Worm (Caenorhabditis elegans): ENCODE measurements around the gene ZK1098.9.

Gene ZK1098.9

ce11 chrIII:9521410-9522090, 22.7 kb upstream of the ZK1098.9 start, which contains the start of the genes clu-1 and prp-40:
Gene clu-1 (minus strand): TSS chrIII:9521460.
Gene prp-40 (plus strand): TSS chrIII:9522075.
- TF ChIP-seq flt-1 (GFP tag; IDR thresholded peaks at IDR 0.05) = no peak
- TF ChIP-seq hnd-1 (tag; optimal IDR thresholded peaks at IDR 0.05) = no peak
- TF ChIP-seq tbx-11 (GFP tag; IDR thresholded peaks at IDR 0.05) = no peak
- TF ChIP-seq tbx-37 (GFP tag; conservative IDR thresholded peaks at IDR 0.05) = 0 out of 2 replicates have a peak, but pooled peaks have one; percentile 13
- no peak for TF ChIP-seq tra-4 (tag; optimal IDR thresholded peaks at IDR 0.05)
- TF ChIP-seq ceh-36 (tag; optimal IDR thresholded peaks at IDR 0.05) = no peak
- no peak for TF ChIP-seq B0310.2 (tag; optimal IDR thresholded peaks at IDR 0.05)
- no peak for TF ChIP-seq ama-1 (optimal IDR thresholded peaks at IDR 0.05)
- TF ChIP-seq hmbx-1 (tag; optimal IDR thresholded peaks at IDR 0.05) = no peak
- TF ChIP-seq F13C5.2 (tag; optimal IDR thresholded peaks at IDR 0.05) = peak; percentile 36
- no peak for TF ChIP-seq ceh-13 (GFP tag; optimal IDR thresholded peaks at IDR 0.05)
- no peak for TF ChIP-seq sea-1 (GFP tag; conservative IDR thresholded peaks at IDR 0.05)
- peak; percentile 37 for TF ChIP-seq hmg-4 (GFP tag; optimal IDR thresholded peaks at IDR 0.05)
- TF ChIP-seq aly-1 (tag; optimal IDR thresholded peaks at IDR 0.05) = no peak

- peak; percentile 7 for TF ChIP-seq hmg-4 (GFP tag; optimal IDR thresholded peaks at IDR 0.05)
- no peak for TF ChIP-seq tbx-11 (GFP tag; IDR thresholded peaks at IDR 0.05)
These were observed 20.6 kb upstream of the ZK1098.9 start, which contains the start of gene mrps-23 for ce11 chrIII:9523581-9523980. Gene mrps-23 (minus strand): TSS chrIII:9523672.

ce11 chrIII:9525252-9525651, 19.0 kb upstream of the ZK1098.9 start, which contains the start of gene trpp-3:
Gene trpp-3 (plus strand): TSS chrIII:9525552.
- TF ChIP-seq ets-7 (tag; optimal IDR thresholded peaks at IDR 0.05) (no peak), tbx-11 (GFP tag; IDR thresholded peaks at IDR 0.05) (no peak), F13C5.2 (tag; optimal IDR thresholded peaks at IDR 0.05) (no peak), ama-1 (optimal IDR thresholded peaks at IDR 0.05) (no peak), aly-1 (tag; optimal IDR thresholded peaks at IDR 0.05) (no peak), tra-4 (tag; optimal IDR thresholded peaks at IDR 0.05) (no peak), sea-1 (GFP tag; conservative IDR thresholded peaks at IDR 0.05) (no peak), hmg-4 (GFP tag; optimal IDR thresholded peaks at IDR 0.05) (no peak), ceh-13 (GFP tag; optimal IDR thresholded peaks at IDR 0.05) (no peak), pes-1 (GFP tag; IDR thresholded peaks at IDR 0.05) (no peak), flt-1 (GFP tag; IDR thresholded peaks at IDR 0.05) (no peak), ceh-36 (tag; optimal IDR thresholded peaks at IDR 0.05) (no peak)

ce11 chrIII:9526851-9527250, 17.4 kb upstream of the ZK1098.9 start, which contains the start of gene ZK1098.6:
Gene ZK1098.6 (plus strand): TSS chrIII:9527151.
- TF ChIP-seq tbx-37 (GFP tag; conservative IDR thresholded peaks at IDR 0.05) = no peak
- TF ChIP-seq hmbx-1 (tag; optimal IDR thresholded peaks at IDR 0.05) = no peak
- no peak for TF ChIP-seq ets-7 (tag; optimal IDR thresholded peaks at IDR 0.05)

- TF ChIP-seq scrt-1 (GFP tag; IDR thresholded peaks at IDR 0.05) = no peak
- no peak for TF ChIP-seq ets-7 (tag; optimal IDR thresholded peaks at IDR 0.05)
- no peak for TF ChIP-seq B0310.2 (tag; optimal IDR thresholded peaks at IDR 0.05)
- TF ChIP-seq F13C5.2 (tag; optimal IDR thresholded peaks at IDR 0.05) = no peak
- TF ChIP-seq flt-1 (GFP tag; IDR thresholded peaks at IDR 0.05) = no peak
- TF ChIP-seq sea-1 (GFP tag; conservative IDR thresholded peaks at IDR 0.05) = no peak
- TF ChIP-seq pes-1 (GFP tag; IDR thresholded peaks at IDR 0.05) = no peak
- no peak for TF ChIP-seq hmbx-1 (tag; optimal IDR thresholded peaks at IDR 0.05)
- TF ChIP-seq hmg-4 (GFP tag; optimal IDR thresholded peaks at IDR 0.05) = no peak
- TF ChIP-seq ceh-36 (tag; optimal IDR thresholded peaks at IDR 0.05) = no peak
- no peak for TF ChIP-seq tbx-37 (GFP tag; conservative IDR thresholded peaks at IDR 0.05)
- no peak for TF ChIP-seq hnd-1 (tag; optimal IDR thresholded peaks at IDR 0.05)
- no peak for TF ChIP-seq ceh-13 (GFP tag; optimal IDR thresholded peaks at IDR 0.05)
- TF ChIP-seq aly-1 (tag; optimal IDR thresholded peaks at IDR 0.05) = no peak
These were observed 15.4 kb upstream of the ZK1098.9 start, which contains the start of gene ZK1098.2 for ce11 chrIII:9528824-9529223. Gene ZK1098.2 (plus strand): TSS chrIII:9529159.

- TF ChIP-seq hnd-1 (tag; optimal IDR thresholded peaks at IDR 0.05) (no peak), ceh-13 (GFP tag; optimal IDR thresholded peaks at IDR 0.05) (no peak), pes-1 (GFP tag; IDR thresholded peaks at IDR 0.05) (no peak), aly-1 (tag; optimal IDR thresholded peaks at IDR 0.05) (no peak), ceh-36 (tag; optimal IDR thresholded peaks at IDR 0.05) (no peak), flt-1 (GFP tag; IDR thresholded peaks at IDR 0.05) (no peak), hmbx-1 (tag; optimal IDR thresholded peaks at IDR 0.05) (no peak), sea-1 (GFP tag; conservative IDR thresholded peaks at IDR 0.05) (no peak), scrt-1 (GFP tag; IDR thresholded peaks at IDR 0.05) (no peak), hmg-4 (GFP tag; optimal IDR thresholded peaks at IDR 0.05) (no peak), ama-1 (optimal IDR thresholded peaks at IDR 0.05) (no peak), tra-4 (tag; optimal IDR thresholded peaks at IDR 0.05) (no peak), B0310.2 (tag; optimal IDR thresholded peaks at IDR 0.05) (no peak), F13C5.2 (tag; optimal IDR thresholded peaks at IDR 0.05) (no peak), tbx-11 (GFP tag; IDR thresholded peaks at IDR 0.05) (no peak)
These were observed 5.5 kb upstream of the ZK1098.9 start, which contains the start of gene ZK1098.3 for ce11 chrIII:9538655-9539155. Gene ZK1098.3 (minus strand): TSS chrIII:9538705.

- no peak for TF ChIP-seq hmbx-1 (tag; optimal IDR thresholded peaks at IDR 0.05)
- no peak for TF ChIP-seq tbx-37 (GFP tag; conservative IDR thresholded peaks at IDR 0.05)
- TF ChIP-seq pes-1 (GFP tag; IDR thresholded peaks at IDR 0.05) = no peak
- TF ChIP-seq ceh-36 (tag; optimal IDR thresholded peaks at IDR 0.05) = no peak
- TF ChIP-seq hmg-4 (GFP tag; optimal IDR thresholded peaks at IDR 0.05) = no peak
- no peak for TF ChIP-seq tbx-11 (GFP tag; IDR thresholded peaks at IDR 0.05)
- TF ChIP-seq sea-1 (GFP tag; conservative IDR thresholded peaks at IDR 0.05) = no peak
- no peak for TF ChIP-seq hnd-1 (tag; optimal IDR thresholded peaks at IDR 0.05)
- no peak for TF ChIP-seq aly-1 (tag; optimal IDR thresholded peaks at IDR 0.05)
- no peak for TF ChIP-seq B0310.2 (tag; optimal IDR thresholded peaks at IDR 0.05)
- TF ChIP-seq scrt-1 (GFP tag; IDR thresholded peaks at IDR 0.05) = no peak
- no peak for TF ChIP-seq ets-7 (tag; optimal IDR thresholded peaks at IDR 0.05)
- TF ChIP-seq ama-1 (optimal IDR thresholded peaks at IDR 0.05) = no peak
- no peak for TF ChIP-seq F13C5.2 (tag; optimal IDR thresholded peaks at IDR 0.05)
These were observed 1.9 kb upstream of the ZK1098.9 start, which contains the start of gene mut-7 for ce11 chrIII:9542280-9542679. Gene mut-7 (minus strand): TSS chrIII:9542380.

All from whole organism, early embryonic.